Worm (Caenorhabditis elegans): ENCODE measurements around the gene oac-49.

oac-49 gene

ce11 chrV:19202800-19203199, 15.0 kb upstream of the oac-49 start:
- no peak for TF ChIP-seq nhr-90 (tag; optimal IDR thresholded peaks at IDR 0.05)
- TF ChIP-seq egrh-3 (GFP tag; IDR thresholded peaks at IDR 0.05): peak; percentile 83; the same call in 1 of the 2 replicates
- TF ChIP-seq ceh-79 (tag; optimal IDR thresholded peaks at IDR 0.05): no peak
- TF ChIP-seq nhr-80 (tag; optimal IDR thresholded peaks at IDR 0.05): no peak
- peak; percentile 82 for TF ChIP-seq zfh-2 (GFP tag; conservative IDR thresholded peaks at IDR 0.05)
- TF ChIP-seq Y53G8AR.9 (GFP tag; conservative IDR thresholded peaks at IDR 0.05): 0 out of 2 replicates have a peak, but pooled peaks have one; percentile 32

- TF ChIP-seq rpc-1 (optimal IDR thresholded peaks at IDR 0.05): no peak
- no peak for TF ChIP-seq rpc-1 (tag; optimal IDR thresholded peaks at IDR 0.05)
- no peak for TF ChIP-seq nhr-90 (tag; optimal IDR thresholded peaks at IDR 0.05)
- TF ChIP-seq egl-18 (GFP tag; IDR thresholded peaks at IDR 0.05): no peak
- peak; percentile 36 for TF ChIP-seq nhr-80 (tag; optimal IDR thresholded peaks at IDR 0.05)
- TF ChIP-seq let-607 (tag; optimal IDR thresholded peaks at IDR 0.05): peak; percentile 8 to 24
- no peak for TF ChIP-seq dpl-1 (GFP tag; optimal IDR thresholded peaks at IDR 0.05)
- TF ChIP-seq snpc-4 (GFP tag; optimal IDR thresholded peaks at IDR 0.05): no peak
- no peak for TF ChIP-seq snpc-4 (tag; optimal IDR thresholded peaks at IDR 0.05)
- TF ChIP-seq ceh-100 (GFP tag; IDR thresholded peaks at IDR 0.05): no peak
- TF ChIP-seq madf-10 (tag; optimal IDR thresholded peaks at IDR 0.05): no peak
- no peak for TF ChIP-seq lin-26 (GFP tag; IDR thresholded peaks at IDR 0.05)
- TF ChIP-seq F57C9.4 (tag; optimal IDR thresholded peaks at IDR 0.05): no peak
- no peak for TF ChIP-seq F49E8.2 (tag; optimal IDR thresholded peaks at IDR 0.05; ENCODE audit: insufficient read depth)
- no peak for TF ChIP-seq repo-1 (tag; optimal IDR thresholded peaks at IDR 0.05)
- no peak for TF ChIP-seq ztf-22 (GFP tag; optimal IDR thresholded peaks at IDR 0.05)
- no peak for TF ChIP-seq F33H1.4 (GFP tag; IDR thresholded peaks at IDR 0.05)
- no peak for TF ChIP-seq hmg-1.2 (GFP tag; IDR thresholded peaks at IDR 0.05)
- 0 out of 2 replicates have a peak, but pooled peaks have one; percentile 36 for TF ChIP-seq hsf-1 (GFP tag; IDR thresholded peaks at IDR 0.05)
These were observed 14.5 kb upstream of the oac-49 start, which contains the start of gene Y39B6A.1 for ce11 chrV:19203299-19203698. Gene Y39B6A.1, minus strand, starts transcription at chrV:19203607.

ce11 chrV:19205450-19205849, 12.3 kb upstream of the oac-49 start:
- TF ChIP-seq lag-1 (GFP tag; IDR thresholded peaks at IDR 0.05) (no peak), hmg-20 (GFP tag; IDR thresholded peaks at IDR 0.05) (no peak), hsf-1 (GFP tag; IDR thresholded peaks at IDR 0.05) (no peak), lsl-1 (GFP tag; optimal IDR thresholded peaks at IDR 0.05) (no peak), F57A8.1 (GFP tag; optimal IDR thresholded peaks at IDR 0.05) (no peak), mes-4 (tag; optimal IDR thresholded peaks at IDR 0.05) (no peak), Y56A3A.18 (GFP tag; IDR thresholded peaks at IDR 0.05) (no peak), dpl-1 (GFP tag; optimal IDR thresholded peaks at IDR 0.05) (no peak), bed-2 (GFP tag; IDR thresholded peaks at IDR 0.05) (no peak), let-607 (tag; optimal IDR thresholded peaks at IDR 0.05) (peak; percentile 59), B0336.3 (GFP tag; IDR thresholded peaks at IDR 0.05) (peak; percentile 53; the same call in 1 of the 2 replicates), F39B2.1 (GFP tag; IDR thresholded peaks at IDR 0.05) (no peak), ets-4 (GFP tag; optimal IDR thresholded peaks at IDR 0.05) (peak; percentile 62), attf-3 (GFP tag; conservative IDR thresholded peaks at IDR 0.05) (no peak), F37B4.10 (GFP tag; IDR thresholded peaks at IDR 0.05) (no peak), ccch-3 (GFP tag; optimal IDR thresholded peaks at IDR 0.05) (no peak), atf-7 (tag; optimal IDR thresholded peaks at IDR 0.05) (peak; percentile 42), dox-1 (GFP tag; IDR thresholded peaks at IDR 0.05) (peak; percentile 52; the same call in 1 of the 2 replicates), egl-44 (GFP tag; IDR thresholded peaks at IDR 0.05) (0 out of 2 replicates have a peak, but pooled peaks have one; percentile 32), him-1 (tag; optimal IDR thresholded peaks at IDR 0.05) (no peak), repo-1 (tag; optimal IDR thresholded peaks at IDR 0.05) (no peak), B0035.1 (tag; optimal IDR thresholded peaks at IDR 0.05) (no peak), aptf-3 (GFP tag; IDR thresholded peaks at IDR 0.05) (no peak), nhr-80 (tag; optimal IDR thresholded peaks at IDR 0.05) (peak; percentile 75), ztf-22 (GFP tag; optimal IDR thresholded peaks at IDR 0.05) (peak; percentile 50), attf-6 (GFP tag; IDR thresholded peaks at IDR 0.05) (no peak), sdz-38 (tag; optimal IDR thresholded peaks at IDR 0.05) (no peak), ama-1 (optimal IDR thresholded peaks at IDR 0.05) (no peak), ama-1 (GFP tag; optimal IDR thresholded peaks at IDR 0.05) (no peak), lsy-27 (tag; optimal IDR thresholded peaks at IDR 0.05; ENCODE audit: borderline replicate concordance, insufficient read depth) (no peak)

All from whole organism, young adult.